Worm (Caenorhabditis elegans): ENCODE measurements around the gene Y22D7AR.2.

ce11 chrIII:1745450-1746127 lies 39.8 kb downstream of the Y22D7AR.2 start:
- no peak for TF ChIP-seq nhr-43 (tag; optimal IDR thresholded peaks at IDR 0.05; ENCODE audit: poor library complexity, severe bottlenecking)
- TF ChIP-seq ZK546.5 (tag; optimal IDR thresholded peaks at IDR 0.05): no peak
- TF ChIP-seq fos-1 (tag; optimal IDR thresholded peaks at IDR 0.05): no peak
- no peak for TF ChIP-seq nhr-237 (tag; optimal IDR thresholded peaks at IDR 0.05)
- no peak for TF ChIP-seq pqm-1 (tag; optimal IDR thresholded peaks at IDR 0.05)
- TF ChIP-seq ztf-4 (tag; optimal IDR thresholded peaks at IDR 0.05): no peak
- TF ChIP-seq nhr-77 (tag; optimal IDR thresholded peaks at IDR 0.05): no peak
- TF ChIP-seq egl-27 (tag; optimal IDR thresholded peaks at IDR 0.05): no peak
- TF ChIP-seq elt-2 (tag; optimal IDR thresholded peaks at IDR 0.05): no peak
- TF ChIP-seq ceh-28 (tag; optimal IDR thresholded peaks at IDR 0.05): no peak
- TF ChIP-seq nhr-12 (tag; optimal IDR thresholded peaks at IDR 0.05): no peak

Data from whole organism, L3 larva.